Fruit fly (Drosophila melanogaster) whole organism, adult: ENCODE data around the gene Hasp.
A peak's percentile ranks its signal among the peaks of the same experiment; 100 is the strongest.

Experiments
- CG11617 ChIP-seq: fragments of 200-800 bp; sonication (Bioruptor generic); optimal IDR thresholded peaks from 2 replicates; lab custom pipeline; 2017; ENCODE audit warnings: mild to moderate bottlenecking, missing biosample characterization, missing genetic modification reagents, missing genetic modification characterization
- CG14711 ChIP-seq: fragments of 200-800 bp; sonication (Bioruptor generic); optimal IDR thresholded peaks from 2 replicates; lab custom pipeline; 2018; ENCODE audit warnings: missing biosample characterization, mild to moderate bottlenecking, missing genetic modification characterization, moderate library complexity
- CG1620 ChIP-seq: fragments of 200-800 bp; sonication (Bioruptor generic); optimal IDR thresholded peaks from 2 replicates; lab custom pipeline; 2016; ENCODE audit warnings: missing biosample characterization, missing genetic modification characterization
- CG33017 ChIP-seq: fragments of 200-800 bp; sonication (Bioruptor generic); optimal IDR thresholded peaks from 2 replicates; lab custom pipeline; 2018; ENCODE audit warnings: missing biosample characterization, mild to moderate bottlenecking, missing genetic modification characterization, moderate library complexity
- CG5204 ChIP-seq: fragments of 200-800 bp; sonication (Bioruptor generic); optimal IDR thresholded peaks from 2 replicates; lab custom pipeline; 2016; ENCODE audit warnings: missing biosample characterization, missing genetic modification characterization
- CG7045 ChIP-seq: fragments of 200-800 bp; sonication (Bioruptor generic); optimal IDR thresholded peaks from 2 replicates; lab custom pipeline; 2017; ENCODE audit warnings: missing biosample characterization, mild to moderate bottlenecking, missing genetic modification characterization
- CG7101 ChIP-seq: fragments of 200-800 bp; sonication (Bioruptor generic); optimal IDR thresholded peaks from 2 replicates; lab custom pipeline; 2018; ENCODE audit warnings: missing biosample characterization, mild to moderate bottlenecking, missing genetic modification characterization, moderate library complexity
- Clk ChIP-seq: fragments of 200-800 bp; sonication (Bioruptor generic); optimal IDR thresholded peaks from 2 replicates; lab custom pipeline; 2017; ENCODE audit warnings: missing biosample characterization, missing genetic modification characterization
- Crg-1 ChIP-seq: fragments of 200-800 bp; sonication (Bioruptor generic); optimal IDR thresholded peaks from 2 replicates; lab custom pipeline; 2016; ENCODE audit warnings: missing biosample characterization, missing genetic modification characterization
- Hr96 ChIP-seq: fragments of 200-800 bp; sonication (Bioruptor generic); optimal IDR thresholded peaks from 2 replicates; lab custom pipeline; 2016; ENCODE audit warnings: missing biosample characterization, missing genetic modification characterization
- Mnt ChIP-seq: fragments of 200-800 bp; sonication (Bioruptor generic); optimal IDR thresholded peaks from 2 replicates; lab custom pipeline; 2016; ENCODE audit warnings: missing biosample characterization, mild to moderate bottlenecking, missing genetic modification characterization
- bab1 ChIP-seq: fragments of 200-800 bp; sonication (Bioruptor generic); optimal IDR thresholded peaks from 3 replicates; lab custom pipeline; 2019; ENCODE audit warnings: missing biosample characterization, mild to moderate bottlenecking, missing genetic modification characterization, moderate library complexity
- cic ChIP-seq: fragments of 200-800 bp; sonication (Bioruptor generic); optimal IDR thresholded peaks from 2 replicates; lab custom pipeline; 2017; ENCODE audit warnings: missing biosample characterization, mild to moderate bottlenecking, missing genetic modification characterization, moderate library complexity
- cnc ChIP-seq, 2 experiments: fragments of >200 bp; optimal IDR thresholded peaks; 2 replicates each; lab custom pipeline; 2017
- ovo ChIP-seq: fragments of 200-800 bp; sonication (Bioruptor generic); optimal IDR thresholded peaks from 2 replicates; lab custom pipeline; 2016; ENCODE audit warnings: missing biosample characterization, missing genetic modification characterization
- pad ChIP-seq: fragments of 200-800 bp; sonication (Bioruptor generic); optimal IDR thresholded peaks from 3 replicates; lab custom pipeline; 2017; ENCODE audit warnings: missing biosample characterization, missing genetic modification characterization, mild to moderate bottlenecking, moderate library complexity, missing genetic modification reagents
- tj ChIP-seq: fragments of 200-800 bp; sonication (Bioruptor generic); optimal IDR thresholded peaks from 3 replicates; lab custom pipeline; 2017; ENCODE audit warnings: missing biosample characterization, mild to moderate bottlenecking, missing genetic modification characterization, moderate library complexity

The Hasp gene

DNA sequence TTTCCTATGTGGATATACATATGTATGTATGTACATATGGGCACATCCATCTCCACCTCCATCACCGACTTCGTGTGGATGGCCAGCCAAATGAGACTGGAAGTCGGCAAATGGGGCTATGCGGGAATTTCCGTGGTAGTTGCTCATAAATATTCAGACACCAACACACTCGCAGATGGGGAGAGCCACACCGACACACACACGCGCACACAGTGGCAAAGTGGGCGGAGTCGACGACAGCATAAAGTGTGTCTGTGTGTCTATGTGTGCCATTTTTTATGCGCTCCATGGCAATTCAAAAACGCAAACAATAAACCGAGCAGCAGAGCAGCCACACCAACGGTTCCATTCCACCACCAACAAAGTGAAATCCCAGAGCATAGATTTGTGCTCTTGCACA is 54.1 kb downstream of the Hasp start:
- no peak for TF ChIP-seq bab1 (GFP tag; lab: Kevin White, UChicago)
- peak; percentile 18 for TF ChIP-seq tj (GFP tag; lab: Kevin White, UChicago)
- no peak for TF ChIP-seq CG11617 (GFP tag; lab: Kevin White, UChicago)

DNA sequence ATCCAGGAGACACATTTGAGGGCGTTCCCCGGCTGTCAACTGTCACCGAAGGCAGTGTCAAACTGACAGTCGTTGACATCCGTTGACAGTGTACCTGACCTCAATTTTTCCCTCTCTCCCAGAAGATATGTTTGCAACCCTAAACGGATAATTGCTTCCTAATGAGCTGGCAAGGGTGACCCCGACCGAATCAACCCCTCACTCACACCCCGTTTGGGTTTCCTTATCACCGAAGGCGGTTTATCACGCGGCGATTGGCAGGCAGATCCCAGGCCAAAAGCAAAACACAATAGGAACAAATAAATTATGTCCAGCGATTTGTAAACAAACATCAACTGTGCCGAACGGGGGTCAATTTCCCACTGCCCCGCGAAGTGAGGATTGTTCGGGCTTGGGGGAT is 57.6 kb downstream of the Hasp start:
- TF ChIP-seq cnc (optimal IDR thresholded peaks at IDR 0.05; lab: Kevin White, UChicago) (no peak), Hr96 (GFP tag; lab: Kevin White, UChicago) (no peak), CG7045 (GFP tag; lab: Kevin White, UChicago) (no peak), Mnt (GFP tag; lab: Kevin White, UChicago) (no peak), pad (GFP tag; lab: Kevin White, UChicago) (no peak), CG33017 (tag; lab: Kevin White, UChicago) (no peak), cic (GFP tag; lab: Kevin White, UChicago) (no peak), CG7101 (no peak), CG5204 (GFP tag; lab: Kevin White, UChicago) (no peak), CG11617 (GFP tag; lab: Kevin White, UChicago) (no peak), Clk (GFP tag; lab: Kevin White, UChicago) (no peak), Crg-1 (no peak), tj (GFP tag; lab: Kevin White, UChicago) (no peak), CG14711 (tag; lab: Kevin White, UChicago) (no peak), CG1620 (no peak), ovo (no peak), bab1 (GFP tag; lab: Kevin White, UChicago) (no peak)
